Fruit fly (Drosophila melanogaster): ENCODE measurements around the gene Npc2d.

- TF ChIP-seq CG8478 (optimal IDR thresholded peaks at IDR 0.05) (no peak), CTCF (optimal IDR thresholded peaks at IDR 0.05) (no peak)
These were observed 29.0 kb upstream of the Npc2d start for dm6 chr3R:10084914-10085313.
